Worm (Caenorhabditis elegans) whole organism, L1 larva: ENCODE results near the gene nduv-2.

Experiments used
- C04F5.9 ChIP-seq: sonication (generic microtip); optimal IDR thresholded peaks from 2 replicates; lab custom pipeline; 2016; ENCODE audit warnings: missing genetic modification characterization, missing compliant biosample characterization
- ama-1 ChIP-seq: fragments of 150-350 bp; optimal IDR thresholded peaks from 2 replicates; lab custom pipeline; 2014
- hpl-2 ChIP-seq: fragments of 150-350 bp; optimal IDR thresholded peaks from 2 replicates; lab custom pipeline; 2014; ENCODE audit warnings: missing biosample characterization, missing genetic modification reagents, missing genetic modification characterization
- isw-1 ChIP-seq: fragments of 200-800 bp; sonication (Bioruptor generic); IDR thresholded peaks from 2 replicates; pipeline ENCODE4 v1.3.6; 2022; ENCODE audit warnings: missing genetic modification characterization, missing compliant biosample characterization
- lin-13 ChIP-seq: fragments of 150-350 bp; optimal IDR thresholded peaks from 2 replicates; lab custom pipeline; 2014; ENCODE audit warnings: missing biosample characterization, missing genetic modification reagents, missing genetic modification characterization
- lin-39 ChIP-seq: fragments of 150-350 bp; optimal IDR thresholded peaks from 2 replicates; lab custom pipeline; 2014; ENCODE audit warnings: missing biosample characterization, missing genetic modification reagents, missing genetic modification characterization
- mdl-1 ChIP-seq, 2 experiments: fragments of 150-350 bp; optimal IDR thresholded peaks; 2 replicates each; lab custom pipeline; 2014 to 2017; ENCODE audit warnings: missing biosample characterization in 2 of 2, missing genetic modification characterization in 2 of 2, inconsistent platforms in 1 of 2
- nhr-11 ChIP-seq: fragments of 150-350 bp; optimal IDR thresholded peaks from 2 replicates; lab custom pipeline; 2014; ENCODE audit warnings: missing biosample characterization, missing genetic modification characterization
- nhr-237 ChIP-seq: fragments of 150-350 bp; optimal IDR thresholded peaks from 2 replicates; lab custom pipeline; 2014; ENCODE audit warnings: missing biosample characterization, missing genetic modification characterization
- nhr-47 ChIP-seq: sonication (generic microtip); optimal IDR thresholded peaks from 2 replicates; lab custom pipeline; 2016; ENCODE audit warnings: mild to moderate bottlenecking, missing genetic modification characterization, moderate library complexity, missing compliant biosample characterization
- pqm-1 ChIP-seq: sonication (generic microtip); optimal IDR thresholded peaks from 3 replicates; lab custom pipeline; 2017; ENCODE audit warnings: missing biosample characterization, missing genetic modification characterization
- skn-1 ChIP-seq: fragments of 150-350 bp; optimal IDR thresholded peaks from 2 replicates; lab custom pipeline; 2014; ENCODE audit warnings: missing biosample characterization, missing genetic modification characterization
- sptf-1 ChIP-seq: fragments of 150-350 bp; optimal IDR thresholded peaks from 2 replicates; lab custom pipeline; 2014; ENCODE audit warnings: missing biosample characterization, missing genetic modification characterization
- unc-30 ChIP-seq: sonication (generic microtip); optimal IDR thresholded peaks from 2 replicates; lab custom pipeline; 2017; ENCODE audit warnings: missing biosample characterization, missing genetic modification characterization

DNA sequence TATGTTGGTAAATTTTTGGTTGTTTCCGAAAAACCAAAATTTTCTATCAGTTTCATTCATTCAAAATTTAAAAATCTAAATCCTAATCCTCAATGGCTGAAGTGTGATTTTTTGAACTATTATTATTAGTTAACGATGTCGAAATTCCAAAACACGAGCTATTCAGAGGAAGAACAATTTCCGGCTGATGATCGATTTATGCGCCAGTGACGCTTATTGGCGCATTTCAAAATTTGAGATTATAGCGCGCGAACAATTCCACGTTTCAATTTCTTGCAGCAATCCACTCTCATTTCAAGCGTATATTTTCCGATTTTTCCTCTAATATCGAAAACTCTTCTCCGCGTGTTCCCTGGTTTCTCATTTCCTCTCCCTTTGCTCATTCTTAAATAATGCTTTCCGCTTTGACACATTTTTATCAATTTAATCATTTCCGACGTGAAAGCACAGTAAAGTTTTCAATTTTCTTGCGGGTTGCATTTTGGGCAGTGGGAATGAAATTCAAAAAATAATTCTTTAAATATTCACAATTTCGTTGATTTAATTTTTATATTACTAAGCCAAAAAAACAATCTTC, 39.1 kb upstream of the nduv-2 start:
- no peak for TF ChIP-seq pqm-1 (tag; lab: Kevin White, UChicago)
- no peak for TF ChIP-seq isw-1 (GFP tag; lab: Robert Waterston, UW)
- no peak for TF ChIP-seq hpl-2 (GFP tag; lab: Kevin White, UChicago)
- no peak for TF ChIP-seq lin-13
- peak in 1 of 2 experiments; percentile 33 for TF ChIP-seq mdl-1 (tag; optimal IDR thresholded peaks at IDR 0.05; lab: Kevin White, UChicago)
- peak; percentile 43 for TF ChIP-seq nhr-47 (tag; lab: Kevin White, UChicago)
- TF ChIP-seq skn-1 = no peak
- peak; percentile 45 for TF ChIP-seq ama-1
- TF ChIP-seq nhr-11 = no peak
- no peak for TF ChIP-seq lin-39 (tag; lab: Kevin White, UChicago)
- TF ChIP-seq nhr-237 (tag; lab: Kevin White, UChicago) = no peak
- TF ChIP-seq sptf-1 = no peak
- no peak for TF ChIP-seq C04F5.9 (tag; lab: Kevin White, UChicago)
- no peak for TF ChIP-seq unc-30
